Worm (Caenorhabditis elegans): ENCODE measurements around the gene F17H10.4.

F17H10.4 gene

ce11 chrX:13139493-13139892 is 13.2 kb upstream of the F17H10.4 start, which contains the start of gene ttr-34:
Gene ttr-34, plus strand, starts transcription at chrX:13139793.
- no peak for TF ChIP-seq nhr-11 (tag; optimal IDR thresholded peaks at IDR 0.05)
- TF ChIP-seq nhr-43 (tag; optimal IDR thresholded peaks at IDR 0.05; ENCODE audit: poor library complexity, severe bottlenecking) = no peak
- no peak for TF ChIP-seq unc-39 (tag; optimal IDR thresholded peaks at IDR 0.05)
- TF ChIP-seq lin-15B (tag; optimal IDR thresholded peaks at IDR 0.05) = no peak
- TF ChIP-seq mml-1 (tag; optimal IDR thresholded peaks at IDR 0.05) = no peak
- TF ChIP-seq ZK546.5 (tag; optimal IDR thresholded peaks at IDR 0.05) = no peak
- no peak for TF ChIP-seq egl-5 (tag; optimal IDR thresholded peaks at IDR 0.05)
- no peak for TF ChIP-seq ama-1 (optimal IDR thresholded peaks at IDR 0.05)
- no peak for TF ChIP-seq egl-27 (tag; optimal IDR thresholded peaks at IDR 0.05)
- no peak for TF ChIP-seq mdl-1 (tag; optimal IDR thresholded peaks at IDR 0.05)

ce11 chrX:13134807-13135206 is 8.5 kb upstream of the F17H10.4 start, which contains the start of gene F09A5.2:
Gene F09A5.2, plus strand, starts transcription at chrX:13135107.
- TF ChIP-seq snpc-4 (tag; optimal IDR thresholded peaks at IDR 0.05) (no peak), nhr-67 (tag; optimal IDR thresholded peaks at IDR 0.05) (no peak), mdl-1 (tag; optimal IDR thresholded peaks at IDR 0.05) (no peak), elt-3 (tag; optimal IDR thresholded peaks at IDR 0.05) (no peak), egl-5 (tag; optimal IDR thresholded peaks at IDR 0.05) (no peak), mml-1 (tag; optimal IDR thresholded peaks at IDR 0.05) (no peak), elt-1 (tag; optimal IDR thresholded peaks at IDR 0.05) (no peak), eor-1 (tag; optimal IDR thresholded peaks at IDR 0.05) (no peak), pha-4 (tag; optimal IDR thresholded peaks at IDR 0.05) (no peak), nhr-237 (tag; optimal IDR thresholded peaks at IDR 0.05) (no peak), nhr-43 (tag; optimal IDR thresholded peaks at IDR 0.05; ENCODE audit: poor library complexity, severe bottlenecking) (no peak)

DNA sequence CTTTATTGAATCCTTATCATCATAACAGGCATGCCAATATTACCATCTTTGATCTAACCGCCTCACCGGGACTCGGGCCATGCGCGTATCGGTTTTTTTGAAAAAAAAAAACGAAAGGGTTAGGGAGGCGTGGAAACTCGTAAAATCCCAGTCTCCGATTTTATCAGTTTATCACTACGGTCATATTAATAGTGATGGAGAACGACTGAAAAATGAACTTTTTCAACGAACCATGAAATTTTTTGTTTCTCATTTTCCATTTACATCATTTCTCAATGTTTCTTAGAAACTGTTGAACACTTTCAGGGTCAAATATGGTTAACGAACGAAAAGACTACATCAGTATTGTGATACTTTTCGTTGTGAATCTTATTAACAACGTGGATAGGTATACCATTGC is 3.6 kb upstream of the F17H10.4 start, which contains the start of gene spin-3:
Gene spin-3 (plus strand): TSS at position 301 of the 400 bp plus-strand sequence.
- TF ChIP-seq zag-1 (tag; optimal IDR thresholded peaks at IDR 0.05) = no peak
- no peak for TF ChIP-seq ZK546.5 (tag; optimal IDR thresholded peaks at IDR 0.05)
- peak; percentile 21 for TF ChIP-seq elt-2 (tag; optimal IDR thresholded peaks at IDR 0.05)
- no peak for TF ChIP-seq elt-3 (tag; optimal IDR thresholded peaks at IDR 0.05)

- TF ChIP-seq lsy-12 (tag; optimal IDR thresholded peaks at IDR 0.05) (no peak), nhr-28 (tag; optimal IDR thresholded peaks at IDR 0.05) (no peak), unc-39 (tag; optimal IDR thresholded peaks at IDR 0.05) (no peak), elt-3 (tag; optimal IDR thresholded peaks at IDR 0.05) (no peak), fkh-10 (GFP tag; optimal IDR thresholded peaks at IDR 0.05) (no peak), nhr-77 (tag; optimal IDR thresholded peaks at IDR 0.05) (no peak), skn-1 (tag; optimal IDR thresholded peaks at IDR 0.05) (no peak)
Observed at ce11 chrX:13122191-13122590, 4.1 kb downstream of the F17H10.4 start, which contains the start of gene snx-17. Gene snx-17, minus strand, starts transcription at chrX:13122291.

- TF ChIP-seq fkh-10 (GFP tag; optimal IDR thresholded peaks at IDR 0.05) (no peak), nhr-76 (tag; optimal IDR thresholded peaks at IDR 0.05) (no peak), nhr-237 (tag; optimal IDR thresholded peaks at IDR 0.05) (no peak), fos-1 (tag; optimal IDR thresholded peaks at IDR 0.05) (no peak), hmg-11 (tag; optimal IDR thresholded peaks at IDR 0.05) (peak; percentile 61), nhr-43 (tag; optimal IDR thresholded peaks at IDR 0.05; ENCODE audit: poor library complexity, severe bottlenecking) (peak; percentile 49), nhr-25 (tag; optimal IDR thresholded peaks at IDR 0.05) (peak; percentile 65), tbx-2 (tag; optimal IDR thresholded peaks at IDR 0.05) (peak; percentile 14), egl-5 (tag; optimal IDR thresholded peaks at IDR 0.05) (no peak), skn-1 (tag; optimal IDR thresholded peaks at IDR 0.05) (no peak), nfya-1 (tag; optimal IDR thresholded peaks at IDR 0.05; ENCODE audit: insufficient read depth) (peak; percentile 62), zag-1 (tag; optimal IDR thresholded peaks at IDR 0.05) (no peak), elt-2 (tag; optimal IDR thresholded peaks at IDR 0.05) (peak; percentile 65), daf-12 (tag; optimal IDR thresholded peaks at IDR 0.05) (no peak), fkh-2 (tag; optimal IDR thresholded peaks at IDR 0.05) (no peak), ztf-4 (tag; optimal IDR thresholded peaks at IDR 0.05) (no peak), nhr-67 (tag; optimal IDR thresholded peaks at IDR 0.05) (no peak), nhr-12 (tag; optimal IDR thresholded peaks at IDR 0.05) (no peak), mml-1 (tag; optimal IDR thresholded peaks at IDR 0.05) (no peak), eor-1 (tag; optimal IDR thresholded peaks at IDR 0.05) (no peak), nhr-23 (tag; optimal IDR thresholded peaks at IDR 0.05) (peak; percentile 48), ztf-11 (tag; optimal IDR thresholded peaks at IDR 0.05) (no peak), nhr-11 (tag; optimal IDR thresholded peaks at IDR 0.05) (no peak), aly-2 (tag; optimal IDR thresholded peaks at IDR 0.05) (no peak), jun-1 (tag; optimal IDR thresholded peaks at IDR 0.05) (peak; percentile 53), lsy-12 (tag; optimal IDR thresholded peaks at IDR 0.05) (peak; percentile 82), pqm-1 (tag; optimal IDR thresholded peaks at IDR 0.05) (no peak), ceh-9 (tag; optimal IDR thresholded peaks at IDR 0.05) (no peak), lin-39 (tag; optimal IDR thresholded peaks at IDR 0.05) (peak; percentile 69), unc-62 (GFP tag; optimal IDR thresholded peaks at IDR 0.05) (no peak), elt-3 (tag; optimal IDR thresholded peaks at IDR 0.05) (peak in 1 of 3 experiments; percentile 48), egl-27 (tag; optimal IDR thresholded peaks at IDR 0.05) (no peak), elt-1 (tag; optimal IDR thresholded peaks at IDR 0.05) (no peak), nhr-28 (tag; optimal IDR thresholded peaks at IDR 0.05) (no peak), ceh-28 (tag; optimal IDR thresholded peaks at IDR 0.05) (no peak)
Observed at ce11 chrX:13121104-13121503, 5.2 kb downstream of the F17H10.4 start.
